Fruit fly (Drosophila melanogaster) whole organism, prepupa: ENCODE measurements around the gene eIF4E3.

Experiments
- Blimp-1 ChIP-seq: fragments of 200-800 bp; sonication (Bioruptor generic); optimal IDR thresholded peaks from 3 replicates; lab custom pipeline; 2017; ENCODE audit warnings: missing biosample characterization, missing genetic modification characterization, mild to moderate bottlenecking, moderate library complexity, missing genetic modification reagents
- CG10631 ChIP-seq: fragments of 200-800 bp; sonication (Bioruptor generic); optimal IDR thresholded peaks from 2 replicates; lab custom pipeline; 2016; ENCODE audit warnings: missing biosample characterization, missing genetic modification characterization
- CG11294 ChIP-seq: fragments of 200-800 bp; sonication (Bioruptor generic); IDR thresholded peaks from 2 replicates; pipeline ENCODE4 v1.3.6; 2022; ENCODE audit warnings: missing biosample characterization, missing genetic modification characterization
- CG11762 ChIP-seq: fragments of 200-800 bp; sonication (Bioruptor generic); optimal IDR thresholded peaks from 3 replicates; lab custom pipeline; 2016; ENCODE audit warnings: missing biosample characterization, missing genetic modification characterization; ENCODE audit not compliant: insufficient read depth
- CG11902 ChIP-seq: fragments of 200-800 bp; sonication (Bioruptor generic); optimal IDR thresholded peaks from 3 replicates; lab custom pipeline; 2016; ENCODE audit warnings: missing biosample characterization, missing genetic modification characterization
- CG15336 ChIP-seq: fragments of 200-800 bp; sonication (Bioruptor generic); IDR thresholded peaks from 2 replicates; pipeline ENCODE4 v1.3.6; 2022; ENCODE audit warnings: missing biosample characterization, missing genetic modification characterization
- CG1621 ChIP-seq: fragments of 200-800 bp; sonication (Bioruptor generic); optimal IDR thresholded peaks from 3 replicates; lab custom pipeline; 2018; ENCODE audit warnings: missing biosample characterization, mild to moderate bottlenecking, missing genetic modification characterization
- CG3032 ChIP-seq: fragments of 200-800 bp; optimal IDR thresholded peaks from 2 replicates; lab custom pipeline; 2019; ENCODE audit warnings: missing biosample characterization, mild to moderate bottlenecking, missing genetic modification characterization, moderate library complexity
- CG31627 ChIP-seq: fragments of 200-800 bp; sonication (Bioruptor generic); optimal IDR thresholded peaks from 3 replicates; lab custom pipeline; 2016; ENCODE audit warnings: missing biosample characterization, missing genetic modification characterization
- CG32006 ChIP-seq: fragments of 200-800 bp; sonication (Bioruptor generic); optimal IDR thresholded peaks from 3 replicates; lab custom pipeline; 2017; ENCODE audit warnings: missing biosample characterization, mild to moderate bottlenecking, missing genetic modification characterization
- CG34406 ChIP-seq: fragments of 200-800 bp; sonication (Bioruptor generic); optimal IDR thresholded peaks from 3 replicates; lab custom pipeline; 2016; ENCODE audit warnings: missing biosample characterization, missing genetic modification characterization
- CG3919 ChIP-seq: fragments of 200-800 bp; sonication (Bioruptor generic); optimal IDR thresholded peaks from 3 replicates; lab custom pipeline; 2016; ENCODE audit warnings: missing biosample characterization, missing genetic modification characterization
- CG4318 ChIP-seq: fragments of 200-800 bp; sonication (Bioruptor generic); optimal IDR thresholded peaks from 3 replicates; lab custom pipeline; 2017; ENCODE audit warnings: missing biosample characterization, mild to moderate bottlenecking, missing genetic modification characterization
- CG6163 ChIP-seq: fragments of 200-800 bp; sonication (Bioruptor generic); IDR thresholded peaks from 3 replicates; pipeline ENCODE4 v1.3.6; 2022; ENCODE audit warnings: missing biosample characterization, missing genetic modification characterization
- CG6276 ChIP-seq: fragments of 200-800 bp; sonication (Bioruptor generic); optimal IDR thresholded peaks from 2 replicates; lab custom pipeline; 2017; ENCODE audit warnings: missing biosample characterization, mild to moderate bottlenecking, missing genetic modification characterization
- CG6792 ChIP-seq: fragments of 200-800 bp; sonication (Bioruptor generic); optimal IDR thresholded peaks from 3 replicates; lab custom pipeline; 2016; ENCODE audit warnings: missing biosample characterization, missing genetic modification characterization
- CG6854 ChIP-seq: fragments of 200-800 bp; sonication (Bioruptor generic); optimal IDR thresholded peaks from 2 replicates; lab custom pipeline; 2017; ENCODE audit warnings: missing biosample characterization, mild to moderate bottlenecking, missing genetic modification characterization
- CG7368 ChIP-seq: fragments of 200-800 bp; sonication (Bioruptor generic); optimal IDR thresholded peaks from 3 replicates; lab custom pipeline; 2016; ENCODE audit warnings: missing biosample characterization, missing genetic modification characterization
- CG8119 ChIP-seq: fragments of 200-800 bp; sonication (Bioruptor generic); IDR thresholded peaks from 3 replicates; pipeline ENCODE4 v1.3.6; 2022; ENCODE audit warnings: missing biosample characterization, missing genetic modification characterization
- CG8632 ChIP-seq: fragments of 200-800 bp; sonication (Bioruptor generic); optimal IDR thresholded peaks from 3 replicates; lab custom pipeline; 2016; ENCODE audit warnings: missing biosample characterization, missing genetic modification characterization
- CG9139 ChIP-seq: fragments of 200-800 bp; sonication (Bioruptor generic); optimal IDR thresholded peaks from 3 replicates; lab custom pipeline; 2017; ENCODE audit warnings: missing biosample characterization, mild to moderate bottlenecking, missing genetic modification characterization
- Eip75B ChIP-seq: fragments of 200-800 bp; sonication (Bioruptor generic); optimal IDR thresholded peaks from 3 replicates; lab custom pipeline; 2016; ENCODE audit warnings: missing biosample characterization, missing genetic modification characterization
- Eip78C ChIP-seq: fragments of 200-800 bp; sonication (Bioruptor generic); peaks from one replicate; lab custom pipeline; 2016; ENCODE audit warnings: missing biosample characterization, missing genetic modification characterization
- Eip93F ChIP-seq: fragments of 200-800 bp; sonication (Bioruptor generic); optimal IDR thresholded peaks from 2 replicates; lab custom pipeline; 2016; ENCODE audit warnings: missing biosample characterization, mild to moderate bottlenecking, missing genetic modification characterization
- Ets96B ChIP-seq: fragments of 200-800 bp; optimal IDR thresholded peaks from 2 replicates; lab custom pipeline; 2019; ENCODE audit warnings: missing biosample characterization, mild to moderate bottlenecking, missing genetic modification characterization, moderate library complexity
- Hr38 ChIP-seq: sonication (Bioruptor generic); optimal IDR thresholded peaks from 2 replicates; lab custom pipeline; 2016; ENCODE audit warnings: missing biosample characterization, missing genetic modification characterization
- Hr39 ChIP-seq: fragments of 200-800 bp; sonication (Bioruptor generic); optimal IDR thresholded peaks from 2 replicates; lab custom pipeline; 2016; ENCODE audit warnings: missing biosample characterization, missing genetic modification characterization
- OdsH ChIP-seq: fragments of 200-800 bp; sonication (Bioruptor generic); optimal IDR thresholded peaks from 3 replicates; lab custom pipeline; 2016; ENCODE audit warnings: missing biosample characterization, missing genetic modification characterization
- Sox102F ChIP-seq: fragments of 200-800 bp; sonication (Bioruptor generic); optimal IDR thresholded peaks from 2 replicates; lab custom pipeline; 2016; ENCODE audit warnings: missing biosample characterization, mild to moderate bottlenecking, missing genetic modification characterization
- Sox14 ChIP-seq: fragments of 200-800 bp; sonication (Bioruptor generic); optimal IDR thresholded peaks from 3 replicates; lab custom pipeline; 2016; ENCODE audit warnings: missing biosample characterization, missing genetic modification characterization
- Sox15 ChIP-seq: fragments of 200-800 bp; sonication (Bioruptor generic); optimal IDR thresholded peaks from 3 replicates; lab custom pipeline; 2016; ENCODE audit warnings: missing biosample characterization, missing genetic modification characterization
- achi ChIP-seq: fragments of 200-800 bp; sonication (Bioruptor generic); optimal IDR thresholded peaks from 3 replicates; lab custom pipeline; 2016; ENCODE audit warnings: missing biosample characterization, missing genetic modification characterization
- acj6 ChIP-seq: fragments of 200-800 bp; sonication (Bioruptor generic); optimal IDR thresholded peaks from 3 replicates; lab custom pipeline; 2016; ENCODE audit warnings: missing biosample characterization, missing genetic modification characterization
- cyc ChIP-seq: fragments of 200-800 bp; sonication (Bioruptor generic); optimal IDR thresholded peaks from 3 replicates; lab custom pipeline; 2016; ENCODE audit warnings: missing biosample characterization, missing genetic modification characterization
- dac ChIP-seq: fragments of 200-800 bp; sonication (Bioruptor generic); optimal IDR thresholded peaks from 2 replicates; lab custom pipeline; 2017; ENCODE audit warnings: missing biosample characterization, mild to moderate bottlenecking, missing genetic modification characterization
- eg ChIP-seq: fragments of 200-800 bp; sonication (Bioruptor generic); IDR thresholded peaks from 3 replicates; pipeline ENCODE4 v1.3.6; 2022; ENCODE audit warnings: missing biosample characterization, missing genetic modification characterization
- esn ChIP-seq: fragments of 200-800 bp; sonication (Bioruptor generic); optimal IDR thresholded peaks from 2 replicates; lab custom pipeline; 2016; ENCODE audit warnings: missing biosample characterization, mild to moderate bottlenecking, missing genetic modification characterization, moderate library complexity
- fkh ChIP-seq: fragments of 200-800 bp; sonication (Bioruptor generic); optimal IDR thresholded peaks from 3 replicates; lab custom pipeline; 2017; ENCODE audit warnings: missing biosample characterization, mild to moderate bottlenecking, missing genetic modification characterization, moderate library complexity
- lz ChIP-seq: fragments of 200-800 bp; sonication (Bioruptor generic); optimal IDR thresholded peaks from 3 replicates; lab custom pipeline; 2016; ENCODE audit warnings: missing biosample characterization, missing genetic modification characterization
- salr ChIP-seq, 2 experiments: fragments of 200-800 bp; sonication (Bioruptor generic); optimal IDR thresholded peaks; 3 replicates each; lab custom pipeline; 2016 to 2018; ENCODE audit warnings: missing biosample characterization in 2 of 2, missing genetic modification characterization in 2 of 2, mild to moderate bottlenecking in 1 of 2
- ss ChIP-seq, 2 experiments: fragments of 200-800 bp; sonication (Bioruptor generic); optimal IDR thresholded peaks; 2 replicates in 1 of 2; 3 replicates in 1 of 2; lab custom pipeline; 2017 to 2018; ENCODE audit warnings: mild to moderate bottlenecking in 2 of 2, missing biosample characterization in 2 of 2, missing genetic modification characterization in 2 of 2, moderate library complexity in 1 of 2
- topi ChIP-seq: fragments of 200-800 bp; sonication (Bioruptor generic); optimal IDR thresholded peaks from 3 replicates; lab custom pipeline; 2016; ENCODE audit warnings: missing biosample characterization, missing genetic modification characterization

eIF4E3 gene

dm6 chr3L:8191042-8191613 lies 37.9 kb upstream of the eIF4E3 start, which contains the start of gene MED24:
MED24 (plus strand) TSS chr3L:8191270.
- peak; percentile 0 for TF ChIP-seq CG3032 (tag; lab: Kevin White, UChicago)
- TF ChIP-seq esn (GFP tag; lab: Kevin White, UChicago) = peak; percentile 21
- TF ChIP-seq CG6276 (GFP tag; lab: Kevin White, UChicago) = no peak

dm6 chr3L:8193016-8193415 lies 36.0 kb upstream of the eIF4E3 start, which contains the start of gene CG7387:
CG7387 (minus strand) TSS chr3L:8193116.
- no peak for TF ChIP-seq CG6276 (GFP tag; lab: Kevin White, UChicago)
- TF ChIP-seq CG6854 (GFP tag; lab: Kevin White, UChicago) = no peak
- TF ChIP-seq CG6163 = no peak
- TF ChIP-seq dac (GFP tag; lab: Kevin White, UChicago) = no peak
- no peak for TF ChIP-seq salr (GFP tag; optimal IDR thresholded peaks at IDR 0.05; lab: Kevin White, UChicago)
- TF ChIP-seq Hr39 (GFP tag; lab: Kevin White, UChicago) = no peak
- no peak for TF ChIP-seq CG11762 (GFP tag; lab: Kevin White, UChicago)
- TF ChIP-seq cyc (GFP tag; lab: Kevin White, UChicago) = no peak
- TF ChIP-seq, all 60 proteins: peak for 0

- TF ChIP-seq Ets96B (tag; lab: Kevin White, UChicago) (peak; percentile 65), CG3919 (GFP tag; lab: Kevin White, UChicago) (no peak), CG8119 (GFP tag; lab: Robert Waterston, UW) (no peak), CG32006 (GFP tag; lab: Kevin White, UChicago) (peak; percentile 28), CG1621 (tag; lab: Kevin White, UChicago) (no peak), CG10631 (GFP tag; lab: Kevin White, UChicago) (peak; percentile 89), CG4318 (no peak), lz (GFP tag; lab: Kevin White, UChicago) (peak; percentile 73), achi (GFP tag; lab: Kevin White, UChicago) (peak; percentile 20), Hr38 (GFP tag; lab: Kevin White, UChicago) (no peak), CG34406 (GFP tag; lab: Kevin White, UChicago) (no peak), CG15336 (peak; percentile 55), acj6 (GFP tag; lab: Kevin White, UChicago) (peak; percentile 67), topi (GFP tag; lab: Kevin White, UChicago) (no peak), CG11902 (GFP tag; lab: Kevin White, UChicago) (peak; percentile 60), OdsH (no peak), ss (GFP tag; optimal IDR thresholded peaks at IDR 0.05; lab: Kevin White, UChicago) (no peak), CG8632 (GFP tag; lab: Kevin White, UChicago) (peak; percentile 52), esn (GFP tag; lab: Kevin White, UChicago) (peak; percentile 63), CG31627 (peak; percentile 74), fkh (no peak), CG6792 (GFP tag; lab: Kevin White, UChicago) (peak; percentile 41), Blimp-1 (GFP tag; lab: Kevin White, UChicago) (peak; percentile 58), Eip78C (no peak), Sox102F (GFP tag; lab: Kevin White, UChicago) (no peak), Hr39 (GFP tag; lab: Kevin White, UChicago) (peak; percentile 29), Sox14 (peak; percentile 23), salr (GFP tag; optimal IDR thresholded peaks at IDR 0.05; lab: Kevin White, UChicago) (peak in 1 of 2 experiments; percentile 6), CG6163 (peak; percentile 62; the same call in 1 of the 3 replicates), Sox15 (GFP tag; lab: Kevin White, UChicago) (peak; percentile 76), CG7368 (GFP tag; lab: Kevin White, UChicago) (no peak), Eip93F (peak; percentile 10), CG3032 (tag; lab: Kevin White, UChicago) (peak; percentile 69), CG11762 (GFP tag; lab: Kevin White, UChicago) (peak; percentile 34), CG6276 (GFP tag; lab: Kevin White, UChicago) (no peak), CG9139 (GFP tag; lab: Kevin White, UChicago) (no peak), cyc (GFP tag; lab: Kevin White, UChicago) (peak; percentile 69), Eip75B (GFP tag; lab: Kevin White, UChicago) (no peak), CG11294 (GFP tag; lab: Robert Waterston, UW) (peak; percentile 11; the same call in 1 of the 2 replicates), eg (GFP tag; lab: Robert Waterston, UW) (peak; percentile 72; the same call in 2 of the 3 replicates)
- TF ChIP-seq, all 60 proteins: peak for 24
Observed at dm6 chr3L:8197779-8198279, 31.2 kb upstream of the eIF4E3 start, which contains the start of the genes UbcE2M and Dhps. UbcE2M (minus strand) TSS chr3L:8197987. Dhps (plus strand) TSS chr3L:8198207.
